Worm (Caenorhabditis elegans): ENCODE measurements around the gene F48G7.4.

DNA sequence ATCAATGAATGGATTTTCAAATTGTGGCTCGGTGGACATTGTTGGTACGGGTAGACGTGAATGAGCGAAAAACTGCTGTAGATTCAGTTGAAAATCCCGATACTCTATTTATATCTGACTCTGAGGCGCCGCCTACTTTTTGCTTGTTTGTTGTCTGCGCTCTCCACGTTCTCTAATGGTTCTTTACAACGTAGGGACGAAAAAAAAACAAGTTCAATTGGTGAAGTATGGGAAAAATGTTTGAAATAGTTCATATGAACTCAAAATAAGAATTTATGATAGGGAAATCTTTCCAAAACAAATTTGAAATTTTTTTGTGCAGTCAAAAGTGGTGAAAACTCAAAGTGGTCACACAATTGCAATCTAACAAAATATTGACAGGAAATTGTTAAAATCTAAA lies 15.6 kb downstream of the F48G7.4 start, which contains the start of gene F48G7.10:
- no peak for TF ChIP-seq fkh-10 (GFP tag; optimal IDR thresholded peaks at IDR 0.05)
- no peak for TF ChIP-seq egl-27 (tag; optimal IDR thresholded peaks at IDR 0.05)
- TF ChIP-seq tbx-2 (tag; optimal IDR thresholded peaks at IDR 0.05) = no peak
- TF ChIP-seq fkh-2 (tag; optimal IDR thresholded peaks at IDR 0.05) = no peak
